Fruit fly (Drosophila melanogaster) whole organism, embryonic: ENCODE results near the gene CG43367.

Experiments
- CG10543 ChIP-seq: fragments of 200-800 bp; sonication (Bioruptor generic); optimal IDR thresholded peaks from 3 replicates; lab custom pipeline; 2017; ENCODE audit warnings: missing biosample characterization, mild to moderate bottlenecking, missing genetic modification characterization, moderate library complexity
- CG12769 ChIP-seq: fragments of 200-800 bp; sonication (Bioruptor generic); optimal IDR thresholded peaks from 2 replicates; lab custom pipeline; 2019; ENCODE audit warnings: missing biosample characterization, mild to moderate bottlenecking, missing genetic modification characterization, moderate library complexity
- CG13287 ChIP-seq: fragments of 200-800 bp; sonication (Bioruptor generic); IDR thresholded peaks from 2 replicates; pipeline ENCODE4 v1.3.6; 2022; ENCODE audit warnings: missing biosample characterization, missing genetic modification characterization; ENCODE audit not compliant: partially characterized antibody
- CG13624 ChIP-seq: fragments of 200-800 bp; sonication (Bioruptor generic); optimal IDR thresholded peaks from 2 replicates; lab custom pipeline; 2016; ENCODE audit warnings: missing biosample characterization, missing genetic modification characterization
- CG14667 ChIP-seq: fragments of 200-800 bp; sonication (Bioruptor generic); IDR thresholded peaks from 2 replicates; pipeline ENCODE4 v1.3.6; 2022; ENCODE audit warnings: missing biosample characterization, missing genetic modification characterization
- CG34224 ChIP-seq: fragments of 200-800 bp; sonication (Bioruptor generic); IDR thresholded peaks from 3 replicates; pipeline ENCODE4 v1.3.6; 2022; ENCODE audit warnings: missing biosample characterization, missing genetic modification characterization; ENCODE audit not compliant: partially characterized antibody
- CG34376 ChIP-seq: fragments of 200-800 bp; sonication (Bioruptor generic); optimal IDR thresholded peaks from 2 replicates; lab custom pipeline; 2018; ENCODE audit warnings: missing biosample characterization, mild to moderate bottlenecking, missing genetic modification characterization
- CG4617 ChIP-seq: fragments of 200-800 bp; sonication (Bioruptor generic); optimal IDR thresholded peaks from 3 replicates; lab custom pipeline; 2016; ENCODE audit warnings: missing biosample characterization, missing genetic modification characterization, borderline replicate concordance
- CG4854 ChIP-seq: fragments of 200-800 bp; sonication (Bioruptor generic); optimal IDR thresholded peaks from 2 replicates; lab custom pipeline; 2016; ENCODE audit warnings: missing biosample characterization, missing genetic modification characterization, inconsistent platforms
- CG6654 ChIP-seq: fragments of 200-800 bp; sonication (Bioruptor generic); optimal IDR thresholded peaks from 2 replicates; lab custom pipeline; 2017; ENCODE audit warnings: missing biosample characterization, mild to moderate bottlenecking, missing genetic modification characterization
- CG6813 ChIP-seq: fragments of 200-800 bp; sonication (Bioruptor generic); optimal IDR thresholded peaks from 2 replicates; lab custom pipeline; 2017; ENCODE audit warnings: missing biosample characterization, missing genetic modification characterization, mild to moderate bottlenecking, moderate library complexity, missing genetic modification reagents
- CG8290 ChIP-seq, 3 experiments: fragments of 200-800 bp; sonication (Bioruptor generic); optimal IDR thresholded peaks; 2 replicates each; lab custom pipeline; 2016 to 2019; ENCODE audit warnings: missing biosample characterization in 3 of 3, missing genetic modification characterization in 3 of 3, mild to moderate bottlenecking in 2 of 3, moderate library complexity in 1 of 3
- CG8359 ChIP-seq: fragments of 200-800 bp; sonication (Bioruptor generic); optimal IDR thresholded peaks from 2 replicates; lab custom pipeline; 2017; ENCODE audit warnings: missing biosample characterization, mild to moderate bottlenecking, missing genetic modification characterization, borderline replicate concordance
- D19B ChIP-seq: fragments of 200-800 bp; sonication (Bioruptor generic); optimal IDR thresholded peaks from 2 replicates; lab custom pipeline; 2017; ENCODE audit warnings: missing biosample characterization, mild to moderate bottlenecking, missing genetic modification characterization
- Deaf1 ChIP-seq: fragments of 200-800 bp; optimal IDR thresholded peaks from 3 replicates; lab custom pipeline; 2019; ENCODE audit warnings: missing biosample characterization, mild to moderate bottlenecking, missing genetic modification characterization, moderate library complexity
- Dip2 ChIP-seq: fragments of 200-800 bp; sonication (Bioruptor generic); IDR thresholded peaks from 2 replicates; pipeline ENCODE4 v1.3.6; 2022; ENCODE audit warnings: missing biosample characterization, missing genetic modification characterization
- GATAe ChIP-seq: fragments of 200-800 bp; sonication (Bioruptor generic); conservative IDR thresholded peaks from 2 replicates; pipeline ENCODE4 v1.3.6; 2022; ENCODE audit warnings: missing biosample characterization, missing genetic modification characterization
- Hr78 ChIP-seq, 2 experiments: fragments of 200-800 bp in 1 of 2; fragments of >200 bp in 1 of 2; sonication (Bioruptor generic) in 1 of 2; optimal IDR thresholded peaks; 2 replicates each; lab custom pipeline; 2017 to 2019; ENCODE audit warnings: missing biosample characterization in 2 of 2, missing genetic modification characterization in 2 of 2, mild to moderate bottlenecking in 1 of 2, moderate library complexity in 1 of 2
- Med ChIP-seq: fragments of 200-800 bp; sonication (Bioruptor generic); peaks from one replicate; lab custom pipeline; 2016; ENCODE audit warnings: missing biosample characterization, missing genetic modification characterization, mild to moderate bottlenecking, inconsistent platforms, moderate library complexity
- Mes4 ChIP-seq: fragments of 200-800 bp; sonication (Bioruptor generic); optimal IDR thresholded peaks from 2 replicates; lab custom pipeline; 2016; ENCODE audit warnings: missing biosample characterization, missing genetic modification characterization
- Pdp1 ChIP-seq, 2 experiments: fragments of 200-800 bp; sonication (Bioruptor generic); optimal IDR thresholded peaks; 3 replicates each; lab custom pipeline; 2016; ENCODE audit warnings: missing biosample characterization in 2 of 2, missing genetic modification characterization in 2 of 2, mild to moderate bottlenecking in 1 of 2, moderate library complexity in 1 of 2
- aop ChIP-seq: fragments of 200-800 bp; sonication (Bioruptor generic); IDR thresholded peaks from 2 replicates; pipeline ENCODE4 v1.3.6; 2022; ENCODE audit warnings: missing biosample characterization, missing genetic modification characterization
- chinmo ChIP-seq: fragments of 200-800 bp; sonication (Bioruptor generic); IDR thresholded peaks from 4 replicates; pipeline ENCODE4 v1.3.6; 2022; ENCODE audit warnings: missing biosample characterization, missing genetic modification characterization; ENCODE audit not compliant: partially characterized antibody
- crol ChIP-seq: fragments of 200-800 bp; sonication (Bioruptor generic); IDR thresholded peaks from 2 replicates; pipeline ENCODE4 v1.3.6; 2022; ENCODE audit warnings: missing biosample characterization, missing genetic modification characterization
- cwo ChIP-seq: fragments of 200-800 bp; sonication (Bioruptor generic); optimal IDR thresholded peaks from 3 replicates; lab custom pipeline; 2017; ENCODE audit warnings: missing biosample characterization, missing genetic modification characterization, mild to moderate bottlenecking, moderate library complexity, missing genetic modification reagents
- dati ChIP-seq: fragments of 200-800 bp; sonication (Bioruptor generic); IDR thresholded peaks from 2 replicates; pipeline ENCODE4 v1.3.6; 2022; ENCODE audit warnings: missing biosample characterization, missing genetic modification characterization
- exex ChIP-seq: fragments of 200-800 bp; sonication (Bioruptor generic); optimal IDR thresholded peaks from 4 replicates; lab custom pipeline; 2018; ENCODE audit warnings: missing biosample characterization, mild to moderate bottlenecking, missing genetic modification characterization, moderate library complexity
- gce ChIP-seq: fragments of 200-800 bp; sonication (Bioruptor generic); IDR thresholded peaks from 3 replicates; pipeline ENCODE4 v1.3.6; 2022; ENCODE audit warnings: missing biosample characterization, missing genetic modification characterization
- grn ChIP-seq: fragments of 200-800 bp; sonication (Bioruptor generic); optimal IDR thresholded peaks from 3 replicates; lab custom pipeline; 2017; ENCODE audit warnings: missing biosample characterization, missing genetic modification characterization
- kni ChIP-seq: fragments of 200-800 bp; sonication (Bioruptor generic); optimal IDR thresholded peaks from 3 replicates; lab custom pipeline; 2017; ENCODE audit warnings: mild to moderate bottlenecking, missing biosample characterization, missing genetic modification reagents, missing genetic modification characterization
- mirr ChIP-seq: fragments of 200-800 bp; sonication (Bioruptor generic); optimal IDR thresholded peaks from 3 replicates; lab custom pipeline; 2018; ENCODE audit warnings: missing biosample characterization, mild to moderate bottlenecking, missing genetic modification characterization
- nom ChIP-seq: fragments of 200-800 bp; sonication (Bioruptor generic); optimal IDR thresholded peaks from 2 replicates; lab custom pipeline; 2017; ENCODE audit warnings: missing biosample characterization, missing genetic modification characterization, mild to moderate bottlenecking, moderate library complexity, missing genetic modification reagents
- sd ChIP-seq: fragments of 200-800 bp; sonication (Bioruptor generic); optimal IDR thresholded peaks from 3 replicates; lab custom pipeline; 2018; ENCODE audit warnings: missing biosample characterization, mild to moderate bottlenecking, missing genetic modification characterization, moderate library complexity
- sr ChIP-seq: fragments of 200-800 bp; sonication (Bioruptor generic); IDR thresholded peaks from 3 replicates; pipeline ENCODE4 v1.3.6; 2022; ENCODE audit warnings: missing biosample characterization, missing genetic modification characterization
- stwl ChIP-seq: fragments of 200-800 bp; sonication (Bioruptor generic); optimal IDR thresholded peaks from 3 replicates; lab custom pipeline; 2018; ENCODE audit warnings: missing biosample characterization, mild to moderate bottlenecking, missing genetic modification characterization, moderate library complexity
- sug ChIP-seq: fragments of 200-800 bp; optimal IDR thresholded peaks from 2 replicates; lab custom pipeline; 2019; ENCODE audit warnings: missing biosample characterization, mild to moderate bottlenecking, missing genetic modification characterization, moderate library complexity
- vvl ChIP-seq: fragments of 200-800 bp; sonication (Bioruptor generic); IDR thresholded peaks from 2 replicates; pipeline ENCODE4 v1.3.6; 2022; ENCODE audit warnings: missing biosample characterization, missing genetic modification characterization
- zen2 ChIP-seq: fragments of 200-800 bp; sonication (Bioruptor generic); IDR thresholded peaks from 3 replicates; pipeline ENCODE4 v1.3.6; 2022; ENCODE audit warnings: missing biosample characterization, missing genetic modification characterization; ENCODE audit not compliant: partially characterized antibody
- zfh2 ChIP-seq: fragments of 200-800 bp; sonication (Bioruptor generic); optimal IDR thresholded peaks from 2 replicates; lab custom pipeline; 2016; ENCODE audit warnings: missing biosample characterization, missing genetic modification characterization

The CG43367 gene

dm6 chr3L:4221226-4221770 is 27.5 kb downstream of the CG43367 start (continued):
- TF ChIP-seq CG8359 (GFP tag; lab: Kevin White, UChicago): no peak

dm6 chr3L:4221792-4222191 is 28.0 kb downstream of the CG43367 start:
- TF ChIP-seq exex (peak; percentile 17), Pdp1 (GFP tag; optimal IDR thresholded peaks at IDR 0.05; lab: Kevin White, UChicago) (peak in 1 of 2 experiments; percentile 60), CG4617 (GFP tag; lab: Kevin White, UChicago) (no peak), Med (peak; percentile 75), zfh2 (no peak), CG34376 (GFP tag; lab: Kevin White, UChicago) (peak; percentile 2), CG13624 (GFP tag; lab: Kevin White, UChicago) (peak; percentile 78), GATAe (GFP tag; lab: Robert Waterston, UW) (0 out of 2 replicates have a peak, but pooled peaks have one; percentile 11), grn (GFP tag; lab: Kevin White, UChicago) (peak; percentile 70), CG6654 (GFP tag; lab: Kevin White, UChicago) (no peak), mirr (GFP tag; lab: Kevin White, UChicago) (peak; percentile 22)

dm6 chr3L:4225647-4226470 is 32.1 kb downstream of the CG43367 start:
- TF ChIP-seq zen2 (GFP tag; lab: Robert Waterston, UW): no peak
- TF ChIP-seq dati (GFP tag; lab: Robert Waterston, UW): no peak
- 0 out of 4 replicates have a peak, but pooled peaks have one; percentile 42 for TF ChIP-seq chinmo
- peak; percentile 20 for TF ChIP-seq Deaf1 (tag; lab: Kevin White, UChicago)
- TF ChIP-seq vvl (GFP tag; lab: Robert Waterston, UW): 0 out of 2 replicates have a peak, but pooled peaks have one; percentile 7
- peak; percentile 63 for TF ChIP-seq cwo (GFP tag; lab: Kevin White, UChicago)
- TF ChIP-seq CG4854: no peak
- TF ChIP-seq crol (GFP tag; lab: Robert Waterston, UW): peak; percentile 90
- TF ChIP-seq aop (GFP tag; lab: Robert Waterston, UW): 0 out of 2 replicates have a peak, but pooled peaks have one; percentile 41
- TF ChIP-seq Mes4 (GFP tag; lab: Kevin White, UChicago): no peak
- peak; percentile 14 for TF ChIP-seq CG10543 (GFP tag; lab: Kevin White, UChicago)
- peak in 1 of 2 experiments; percentile 82 for TF ChIP-seq Hr78 (GFP tag; optimal IDR thresholded peaks at IDR 0.05; lab: Kevin White, UChicago)
- TF ChIP-seq Pdp1 (GFP tag; optimal IDR thresholded peaks at IDR 0.05; lab: Kevin White, UChicago): peak in 1 of 2 experiments; percentile 67
- TF ChIP-seq nom: peak; percentile 32
- peak; percentile 72 for TF ChIP-seq sug (tag; lab: Kevin White, UChicago)
- TF ChIP-seq D19B (GFP tag; lab: Kevin White, UChicago): peak; percentile 42
- no peak for TF ChIP-seq GATAe (GFP tag; lab: Robert Waterston, UW)
- TF ChIP-seq stwl (tag; lab: Kevin White, UChicago): no peak
- TF ChIP-seq Dip2: no peak
- TF ChIP-seq CG8290 (GFP tag; optimal IDR thresholded peaks at IDR 0.05; lab: Kevin White, UChicago): no peak
- TF ChIP-seq CG8290 (tag; optimal IDR thresholded peaks at IDR 0.05; lab: Kevin White, UChicago): peak in 1 of 2 experiments; percentile 8
- TF ChIP-seq CG34376 (GFP tag; lab: Kevin White, UChicago): peak; percentile 67
- TF ChIP-seq CG6813: no peak
- TF ChIP-seq gce (GFP tag; lab: Robert Waterston, UW): 0 out of 3 replicates have a peak, but pooled peaks have one; percentile 33
- TF ChIP-seq CG12769 (tag; lab: Kevin White, UChicago): peak; percentile 31
- no peak for TF ChIP-seq CG34224 (GFP tag; lab: Robert Waterston, UW)
- TF ChIP-seq kni (GFP tag; lab: Kevin White, UChicago): peak; percentile 7
- peak; percentile 70 for TF ChIP-seq Med
- TF ChIP-seq sd: peak; percentile 75
- no peak for TF ChIP-seq CG14667 (GFP tag; lab: Robert Waterston, UW)
- peak; percentile 82; the same call in 2 of the 3 replicates for TF ChIP-seq sr (GFP tag; lab: Robert Waterston, UW)
- TF ChIP-seq CG13287 (GFP tag; lab: Robert Waterston, UW): 0 out of 2 replicates have a peak, but pooled peaks have one; percentile 5
